Worm (Caenorhabditis elegans): ENCODE results near the gene rike-1.

- no peak for TF ChIP-seq him-1 (tag; optimal IDR thresholded peaks at IDR 0.05)
- TF ChIP-seq W03F9.2 (tag; optimal IDR thresholded peaks at IDR 0.05) = no peak
Measured at ce11 chrV:14503065-14503464, 42.6 kb downstream of the rike-1 start.

Measured in whole organism, L4/young adult.